Fruit fly (Drosophila melanogaster): ENCODE results near the gene CG15369.
A peak's percentile ranks its signal among the peaks of the same experiment; 100 is the strongest.

Gene CG15369

DNA sequence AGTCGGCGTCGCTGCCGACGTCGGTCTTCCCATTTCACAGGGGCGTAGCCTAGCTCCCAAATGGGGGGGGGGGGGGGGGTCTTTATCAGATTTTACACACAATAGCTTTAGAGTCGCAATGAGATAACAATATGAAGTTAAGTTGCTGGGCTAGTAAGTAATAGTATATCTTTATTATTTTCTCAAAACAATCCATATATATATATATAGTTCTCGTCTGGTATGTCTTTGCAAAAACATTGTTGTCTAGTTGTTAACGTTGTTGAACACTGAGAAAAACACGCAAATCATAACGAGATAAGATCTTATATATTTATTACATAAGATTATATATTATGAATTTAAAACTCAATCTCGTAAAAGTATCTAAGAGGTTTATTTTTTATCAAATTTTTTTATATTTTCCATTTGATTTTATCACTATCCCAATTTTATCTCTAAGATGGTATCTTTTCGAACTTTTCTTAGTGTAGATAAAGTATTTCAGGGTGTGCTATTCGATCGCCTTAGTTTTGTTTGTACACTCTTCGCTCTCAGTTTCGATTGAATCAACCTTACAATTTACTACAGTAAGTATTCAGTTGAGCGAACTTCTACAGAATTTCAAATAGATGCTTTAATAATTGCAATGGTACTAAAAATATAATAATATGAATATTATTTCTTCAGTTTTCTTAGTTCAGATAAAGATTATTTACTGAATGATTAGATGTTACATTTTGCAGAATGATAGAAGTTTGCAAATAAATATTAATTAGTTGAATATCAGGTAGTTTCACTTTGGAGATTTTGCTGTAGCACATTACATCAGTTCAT lies 14.6 kb upstream of the CG15369 start (continued):
- TF ChIP-seq CG1602 (GFP tag; optimal IDR thresholded peaks at IDR 0.05) (no peak), CG15514 (GFP tag; optimal IDR thresholded peaks at IDR 0.05) (peak; percentile 87), CG3847 (GFP tag; IDR thresholded peaks at IDR 0.05) (peak; percentile 90), esg (GFP tag; conservative IDR thresholded peaks at IDR 0.05) (peak; percentile 69), Stat92E (GFP tag; optimal IDR thresholded peaks at IDR 0.05) (no peak), Rfx (GFP tag; IDR thresholded peaks at IDR 0.05) (peak; percentile 98), vnd (GFP tag; IDR thresholded peaks at IDR 0.05; ENCODE audit: partially characterized antibody) (no peak), CG17802 (tag; optimal IDR thresholded peaks at IDR 0.05) (no peak), tx (GFP tag; optimal IDR thresholded peaks at IDR 0.05) (no peak), ems (GFP tag; optimal IDR thresholded peaks at IDR 0.05) (no peak), CG17912 (GFP tag; optimal IDR thresholded peaks at IDR 0.05) (no peak), CG2120 (GFP tag; optimal IDR thresholded peaks at IDR 0.05) (peak; percentile 87), CG18599 (GFP tag; optimal IDR thresholded peaks at IDR 0.05) (peak; percentile 93), CG10366 (GFP tag; IDR thresholded peaks at IDR 0.05) (peak; percentile 77), CG17186 (GFP tag; optimal IDR thresholded peaks at IDR 0.05) (no peak), luna (GFP tag; optimal IDR thresholded peaks at IDR 0.05) (peak; percentile 16), CG11456 (GFP tag; IDR thresholded peaks at IDR 0.05) (peak; percentile 97), nerfin-2 (GFP tag; IDR thresholded peaks at IDR 0.05; ENCODE audit: partially characterized antibody) (no peak), CG16779 (GFP tag; IDR thresholded peaks at IDR 0.05) (peak; percentile 92), Drgx (GFP tag; IDR thresholded peaks at IDR 0.05) (peak; percentile 83), CG18764 (GFP tag; optimal IDR thresholded peaks at IDR 0.05) (no peak), zen (tag; optimal IDR thresholded peaks at IDR 0.05) (no peak), mirr (GFP tag; optimal IDR thresholded peaks at IDR 0.05) (peak; percentile 77), maf-S (GFP tag; optimal IDR thresholded peaks at IDR 0.05) (peak; percentile 25), pros (GFP tag; optimal IDR thresholded peaks at IDR 0.05) (no peak), CG4617 (GFP tag; optimal IDR thresholded peaks at IDR 0.05; ENCODE audit: borderline replicate concordance) (no peak), CG10321 (GFP tag; IDR thresholded peaks at IDR 0.05) (peak; percentile 58), row (GFP tag; IDR thresholded peaks at IDR 0.05) (peak; percentile 84), CG4328 (GFP tag; optimal IDR thresholded peaks at IDR 0.05) (peak; percentile 43), lilli (GFP tag; optimal IDR thresholded peaks at IDR 0.05) (peak; percentile 23), CG14014 (GFP tag; IDR thresholded peaks at IDR 0.05) (peak; percentile 89), CG7556 (GFP tag; optimal IDR thresholded peaks at IDR 0.05) (peak; percentile 83), CG11085 (GFP tag; IDR thresholded peaks at IDR 0.05) (peak; percentile 81), Eip74EF (GFP tag; optimal IDR thresholded peaks at IDR 0.05) (peak in 1 of 2 experiments; percentile 31), CG6813 (GFP tag; optimal IDR thresholded peaks at IDR 0.05) (peak; percentile 68), Opbp (GFP tag; IDR thresholded peaks at IDR 0.05; ENCODE audit: partially characterized antibody) (no peak), org-1 (GFP tag; optimal IDR thresholded peaks at IDR 0.05) (peak; percentile 29), gt (GFP tag; IDR thresholded peaks at IDR 0.05) (no peak), CG12744 (GFP tag; optimal IDR thresholded peaks at IDR 0.05) (no peak), CG15696 (tag; optimal IDR thresholded peaks at IDR 0.05) (peak; percentile 34), CG12236 (GFP tag; optimal IDR thresholded peaks at IDR 0.05) (no peak), CG31441 (GFP tag; IDR thresholded peaks at IDR 0.05) (peak; percentile 67), sima (GFP tag; optimal IDR thresholded peaks at IDR 0.05) (no peak), sr (GFP tag; IDR thresholded peaks at IDR 0.05) (0 out of 3 replicates have a peak, but pooled peaks have one; percentile 54), CG2712 (tag; optimal IDR thresholded peaks at IDR 0.05) (peak; percentile 49), Atf-2 (GFP tag; optimal IDR thresholded peaks at IDR 0.05) (no peak), MTF-1 (GFP tag; optimal IDR thresholded peaks at IDR 0.05; ENCODE audit: borderline replicate concordance) (peak; percentile 63), dati (GFP tag; IDR thresholded peaks at IDR 0.05) (no peak)

Data from whole organism, embryonic.